Worm (Caenorhabditis elegans): ENCODE measurements around the gene abu-15.

DNA sequence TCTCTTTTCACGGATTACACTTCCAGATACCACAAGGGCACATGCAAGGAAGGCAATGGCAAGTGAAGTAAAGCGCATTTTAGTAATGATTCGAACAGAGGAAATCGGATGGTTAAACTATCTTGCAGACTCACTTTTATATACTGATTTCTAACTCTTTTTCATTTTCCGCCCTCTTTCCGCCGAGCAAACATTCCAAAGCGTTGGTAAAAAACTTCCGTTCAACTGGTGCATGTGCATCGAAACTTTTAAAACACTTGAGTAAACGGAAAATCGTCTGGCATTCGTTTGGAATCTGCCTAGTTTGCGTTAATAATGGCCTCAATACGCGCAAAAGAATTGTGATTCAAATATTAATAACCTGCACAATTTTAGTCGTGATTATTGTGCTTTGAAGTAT lies 6.3 kb downstream of the abu-15 start, which contains the start of gene abu-7:
- no peak for TF ChIP-seq tab-1 (GFP tag; IDR thresholded peaks at IDR 0.05)
- TF ChIP-seq ztf-23 (GFP tag; IDR thresholded peaks at IDR 0.05), result no peak

Measured in whole organism, midembryonic.